Fruit fly (Drosophila melanogaster) Kc167 (cell line): Measurements from ENCODE around the gene CG4374.

ENCODE experiments used
- Myc ChIP-seq: fragments of >200 bp; optimal IDR thresholded peaks from 2 replicates; lab custom pipeline; 2017; ENCODE audit warnings: missing external identifiers
- Sin3A ChIP-seq: fragments of >200 bp; optimal IDR thresholded peaks from 2 replicates; lab custom pipeline; 2018; ENCODE audit warnings: missing external identifiers
- h ChIP-seq: fragments of >200 bp; optimal IDR thresholded peaks from 3 replicates; lab custom pipeline; 2018; ENCODE audit warnings: missing external identifiers
- insv ChIP-seq: fragments of >200 bp; optimal IDR thresholded peaks from 3 replicates; lab custom pipeline; 2018; ENCODE audit warnings: missing external identifiers
- psq ChIP-seq: fragments of >200 bp; optimal IDR thresholded peaks from 2 replicates; lab custom pipeline; 2017; ENCODE audit warnings: missing external identifiers
- ttk ChIP-seq: sonication (Bioruptor generic); optimal IDR thresholded peaks from 2 replicates; lab custom pipeline; 2017; ENCODE audit warnings: missing external identifiers

The CG4374 gene

DNA sequence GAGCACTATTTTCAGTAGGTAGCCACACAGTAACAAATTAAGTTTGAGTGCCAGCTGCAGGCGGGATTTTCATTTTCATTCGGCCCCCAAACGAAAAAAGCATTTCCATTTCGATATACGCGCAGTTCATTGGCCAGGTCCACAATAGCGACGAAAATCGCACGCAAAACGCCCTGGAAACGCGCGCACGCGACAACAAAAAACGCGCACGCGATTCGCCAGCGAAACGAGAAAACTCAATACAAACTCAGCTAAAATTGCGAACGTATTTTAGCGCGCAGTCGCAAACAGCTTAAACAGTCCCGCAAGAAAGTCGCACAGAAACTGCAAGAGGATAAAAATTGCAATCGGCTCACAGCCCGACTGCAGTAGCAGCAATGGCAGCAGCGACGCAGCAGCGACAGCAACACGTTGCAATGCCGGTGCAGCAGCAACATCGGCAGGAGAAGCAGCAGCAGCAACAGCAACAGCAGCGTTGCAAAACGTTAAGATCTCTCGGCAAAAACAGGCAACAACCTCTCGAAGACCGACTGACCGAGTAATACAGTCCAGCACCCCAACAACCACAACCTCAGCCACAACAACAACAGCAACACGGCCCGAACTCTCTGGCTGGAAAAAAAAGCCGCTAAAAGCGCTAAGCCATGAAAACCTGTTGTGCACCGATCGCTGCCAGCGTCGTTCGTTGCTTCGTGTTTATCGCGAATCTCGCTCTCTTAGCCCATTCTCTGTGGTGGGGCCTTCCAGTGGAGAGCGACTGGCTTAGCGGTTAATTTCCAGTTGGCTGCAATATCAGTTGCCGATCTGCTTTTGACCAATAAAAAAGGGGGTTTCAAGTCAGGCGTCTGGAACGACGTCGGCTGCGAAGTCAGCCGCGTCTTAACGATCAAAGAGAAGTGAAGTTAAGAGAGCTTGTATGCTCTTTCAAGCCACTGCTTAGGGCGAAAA, at the start of gene CG4374:
TSS of gene CG4374 (minus strand) at position 268 of the 948 bp plus-strand sequence.
- TF ChIP-seq ttk = no peak
- TF ChIP-seq h (lab: Kevin White, UChicago) = no peak
- no peak for TF ChIP-seq Myc (lab: Kevin White, UChicago)
- TF ChIP-seq psq (lab: Kevin White, UChicago) = no peak
- no peak for TF ChIP-seq Sin3A (lab: Kevin White, UChicago)

- TF ChIP-seq ttk (no peak), insv (no peak), Sin3A (lab: Kevin White, UChicago) (no peak), Myc (lab: Kevin White, UChicago) (no peak), psq (lab: Kevin White, UChicago) (no peak), h (lab: Kevin White, UChicago) (no peak)
These were observed 49.4 kb upstream of the CG4374 start, which contains the start of gene CG10177 for dm6 chr3R:23521483-23521882. TSS of gene CG10177 (minus strand) at chr3R:23521583.

DNA sequence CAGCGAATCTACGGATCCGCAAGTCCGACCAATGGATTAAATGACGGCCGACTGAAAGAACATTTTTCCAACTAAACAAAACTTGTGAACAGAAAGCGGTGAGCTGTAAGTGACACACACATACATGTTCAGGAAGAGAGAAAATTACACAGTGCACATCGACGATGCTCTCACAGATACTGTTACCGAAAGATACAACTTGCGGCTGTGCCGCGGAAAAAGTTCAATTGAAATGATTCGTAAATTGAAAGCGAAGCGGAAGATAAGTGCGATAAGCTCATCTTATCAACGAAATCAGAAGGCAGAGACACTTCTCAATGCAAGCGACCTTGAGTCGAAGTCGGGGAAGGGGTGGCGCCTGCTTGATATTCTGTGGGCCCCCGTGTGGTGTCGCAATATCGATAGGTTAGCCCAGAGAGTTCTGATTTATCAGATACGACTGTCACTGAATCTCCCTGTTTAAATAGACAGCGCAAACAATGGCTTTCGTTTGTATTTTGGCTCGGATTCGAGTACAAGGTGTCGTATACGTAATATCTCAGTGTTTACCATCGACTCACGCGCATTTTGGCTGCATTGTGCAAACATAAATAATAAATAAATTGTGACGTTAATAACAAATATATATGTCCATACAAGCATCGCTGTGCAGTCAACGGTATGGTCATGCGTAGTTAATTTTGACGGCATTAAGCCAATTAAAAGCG, 47.5 kb upstream of the CG4374 start, which contains the start of gene Irk2:
TSS of gene Irk2 (minus strand) at position 51 of the 707 bp plus-strand sequence.
- no peak for TF ChIP-seq ttk
- no peak for TF ChIP-seq h (lab: Kevin White, UChicago)
- TF ChIP-seq psq (lab: Kevin White, UChicago) = no peak
- no peak for TF ChIP-seq Myc (lab: Kevin White, UChicago)
- TF ChIP-seq insv = no peak
- no peak for TF ChIP-seq Sin3A (lab: Kevin White, UChicago)

DNA sequence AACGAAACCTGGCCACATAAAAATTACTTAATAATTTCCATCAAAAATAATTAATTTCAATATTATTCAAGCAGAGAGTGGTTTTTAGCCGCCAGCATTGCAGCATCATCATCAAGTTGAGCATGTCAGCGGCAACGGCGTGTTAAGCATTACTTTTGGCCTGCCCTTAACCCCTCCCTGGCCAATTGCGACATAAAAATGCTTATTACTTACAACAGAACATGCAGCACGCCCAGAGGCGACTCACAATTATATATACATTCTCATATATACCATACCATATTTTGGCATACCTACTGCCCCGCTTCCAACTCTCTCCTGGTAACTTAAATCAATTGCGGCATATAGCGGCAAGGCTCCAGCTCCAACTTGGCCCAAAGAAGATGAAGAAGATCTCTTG, 39.3 kb upstream of the CG4374 start:
- no peak for TF ChIP-seq insv
- TF ChIP-seq Myc (lab: Kevin White, UChicago) = no peak
- no peak for TF ChIP-seq Sin3A (lab: Kevin White, UChicago)
- no peak for TF ChIP-seq psq (lab: Kevin White, UChicago)
- TF ChIP-seq ttk = no peak
- no peak for TF ChIP-seq h (lab: Kevin White, UChicago)

DNA sequence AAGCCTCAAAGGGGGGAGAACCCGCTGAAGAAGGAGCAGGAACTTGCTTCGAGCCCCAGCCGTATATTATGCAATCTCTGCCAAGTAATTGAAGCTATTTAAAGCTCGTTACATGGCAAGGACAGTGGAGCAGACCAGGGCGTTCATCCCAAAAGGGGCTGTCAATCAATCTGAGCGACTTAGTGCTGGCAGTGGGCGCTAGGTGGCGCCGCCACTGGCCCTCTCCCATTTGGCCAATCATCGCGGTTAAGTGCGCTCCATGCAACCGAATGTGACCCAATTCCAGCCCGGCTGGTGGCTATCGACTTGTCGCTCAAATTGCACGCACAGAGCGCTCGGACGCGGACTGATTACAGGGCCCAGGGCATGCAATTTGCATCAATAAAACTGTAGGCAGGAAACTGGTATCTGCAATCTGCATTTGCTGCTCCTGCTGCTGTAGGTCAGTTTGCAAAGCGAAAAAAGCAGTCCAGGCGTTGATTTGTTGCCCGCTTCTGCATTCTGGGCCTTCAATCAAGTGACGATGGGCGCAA, 37.4 kb upstream of the CG4374 start:
- TF ChIP-seq psq (lab: Kevin White, UChicago) (no peak), h (lab: Kevin White, UChicago) (no peak), Sin3A (lab: Kevin White, UChicago) (no peak), Myc (lab: Kevin White, UChicago) (no peak), ttk (no peak), insv (no peak)

- TF ChIP-seq insv (no peak), psq (lab: Kevin White, UChicago) (no peak), Sin3A (lab: Kevin White, UChicago) (no peak), h (lab: Kevin White, UChicago) (no peak), ttk (no peak), Myc (lab: Kevin White, UChicago) (no peak)
These were observed 36.2 kb upstream of the CG4374 start for dm6 chr3R:23508304-23508703.

DNA sequence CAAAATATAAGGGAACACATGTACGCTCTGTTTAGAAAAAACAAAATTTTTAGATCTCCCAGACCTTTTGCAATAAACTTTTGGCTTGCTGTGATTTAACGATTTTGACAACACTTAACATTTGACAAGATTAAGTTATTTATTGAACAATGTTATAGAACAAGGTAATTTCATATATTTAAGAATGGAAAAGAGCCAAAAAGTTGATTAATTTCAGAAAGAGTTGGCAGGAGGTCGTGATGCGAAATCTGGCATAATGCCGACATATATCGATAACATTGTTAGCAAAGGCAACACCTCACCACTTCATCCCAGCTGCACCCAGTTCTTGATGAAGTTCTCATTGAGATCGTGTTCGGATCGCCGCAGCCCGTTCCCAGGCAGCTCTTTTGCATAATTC, 35.3 kb upstream of the CG4374 start, which contains the start of gene CG34289:
TSS of gene CG34289 (minus strand) at position 101 of the 400 bp plus-strand sequence.
- no peak for TF ChIP-seq Sin3A (lab: Kevin White, UChicago)
- no peak for TF ChIP-seq ttk
- no peak for TF ChIP-seq insv
- TF ChIP-seq Myc (lab: Kevin White, UChicago) = no peak
- TF ChIP-seq psq (lab: Kevin White, UChicago) = no peak
- no peak for TF ChIP-seq h (lab: Kevin White, UChicago)

dm6 chr3R:23504760-23505159, 32.7 kb upstream of the CG4374 start:
- TF ChIP-seq ttk (no peak), Sin3A (lab: Kevin White, UChicago) (no peak), h (lab: Kevin White, UChicago) (no peak), insv (no peak), Myc (lab: Kevin White, UChicago) (no peak), psq (lab: Kevin White, UChicago) (no peak)

DNA sequence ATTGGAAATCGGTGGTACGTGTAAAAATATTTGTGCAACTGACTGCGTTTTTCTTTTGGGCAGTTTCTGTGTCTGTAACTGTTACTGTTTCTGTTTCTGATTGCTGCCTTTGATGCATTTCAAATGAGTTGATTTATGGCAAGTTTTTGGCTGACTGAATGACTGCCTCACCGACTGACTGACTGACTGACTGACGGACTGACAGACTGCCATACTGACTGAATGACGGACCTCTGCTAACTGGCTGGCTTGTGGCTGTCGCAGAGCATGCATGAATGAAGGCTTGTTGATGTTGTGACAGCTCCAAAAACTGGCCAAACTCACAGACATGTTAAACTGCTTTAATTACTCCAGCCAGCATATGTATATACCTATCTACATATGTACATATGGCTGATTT, 31.4 kb upstream of the CG4374 start:
- TF ChIP-seq psq (lab: Kevin White, UChicago) = no peak
- no peak for TF ChIP-seq Myc (lab: Kevin White, UChicago)
- TF ChIP-seq h (lab: Kevin White, UChicago) = no peak
- TF ChIP-seq insv = no peak
- TF ChIP-seq Sin3A (lab: Kevin White, UChicago) = no peak
- no peak for TF ChIP-seq ttk

DNA sequence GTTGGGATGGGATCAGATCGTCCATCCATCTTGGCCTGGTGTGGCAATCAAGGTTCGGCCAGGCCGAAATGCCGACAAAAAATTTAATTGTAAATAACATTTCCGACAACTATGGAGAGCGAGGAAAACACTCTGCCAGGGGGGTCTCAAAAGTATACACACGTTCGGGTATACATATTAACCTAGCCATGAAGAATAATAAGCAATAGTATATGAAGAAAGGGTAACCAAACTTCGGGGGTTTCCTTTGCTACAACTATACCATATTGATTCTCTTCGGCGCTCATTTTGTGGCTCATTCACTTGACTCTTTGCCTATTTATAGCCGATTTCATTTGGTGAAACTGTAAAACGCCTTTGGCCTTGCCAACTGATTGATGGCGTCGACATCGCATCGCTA, 25.2 kb upstream of the CG4374 start:
- no peak for TF ChIP-seq psq (lab: Kevin White, UChicago)
- no peak for TF ChIP-seq insv
- TF ChIP-seq Myc (lab: Kevin White, UChicago) = no peak
- no peak for TF ChIP-seq Sin3A (lab: Kevin White, UChicago)
- no peak for TF ChIP-seq h (lab: Kevin White, UChicago)
- TF ChIP-seq ttk = no peak

- TF ChIP-seq ttk (no peak), Myc (lab: Kevin White, UChicago) (no peak), insv (no peak), Sin3A (lab: Kevin White, UChicago) (no peak), psq (lab: Kevin White, UChicago) (no peak), h (lab: Kevin White, UChicago) (no peak)
These were observed 24.4 kb upstream of the CG4374 start for dm6 chr3R:23496488-23496887.
